Fruit fly (Drosophila melanogaster) whole organism, prepupa: Measurements from ENCODE around the gene rtp.

Source experiments
- CG10669 ChIP-seq: fragments of 200-800 bp; sonication (Bioruptor generic); optimal IDR thresholded peaks from 3 replicates; lab custom pipeline; 2018; ENCODE audit warnings: missing biosample characterization, mild to moderate bottlenecking, missing genetic modification characterization, moderate library complexity
- CG11294 ChIP-seq: fragments of 200-800 bp; sonication (Bioruptor generic); IDR thresholded peaks from 2 replicates; pipeline ENCODE4 v1.3.6; 2022; ENCODE audit warnings: missing biosample characterization, missing genetic modification characterization
- CG11762 ChIP-seq: fragments of 200-800 bp; sonication (Bioruptor generic); optimal IDR thresholded peaks from 3 replicates; lab custom pipeline; 2016; ENCODE audit warnings: missing biosample characterization, missing genetic modification characterization; ENCODE audit not compliant: insufficient read depth
- CG1621 ChIP-seq: fragments of 200-800 bp; sonication (Bioruptor generic); optimal IDR thresholded peaks from 3 replicates; lab custom pipeline; 2018; ENCODE audit warnings: missing biosample characterization, mild to moderate bottlenecking, missing genetic modification characterization
- CG3032 ChIP-seq: fragments of 200-800 bp; optimal IDR thresholded peaks from 2 replicates; lab custom pipeline; 2019; ENCODE audit warnings: missing biosample characterization, mild to moderate bottlenecking, missing genetic modification characterization, moderate library complexity
- CG32006 ChIP-seq: fragments of 200-800 bp; sonication (Bioruptor generic); optimal IDR thresholded peaks from 3 replicates; lab custom pipeline; 2017; ENCODE audit warnings: missing biosample characterization, mild to moderate bottlenecking, missing genetic modification characterization
- CG34406 ChIP-seq: fragments of 200-800 bp; sonication (Bioruptor generic); optimal IDR thresholded peaks from 3 replicates; lab custom pipeline; 2016; ENCODE audit warnings: missing biosample characterization, missing genetic modification characterization
- CG3919 ChIP-seq: fragments of 200-800 bp; sonication (Bioruptor generic); optimal IDR thresholded peaks from 3 replicates; lab custom pipeline; 2016; ENCODE audit warnings: missing biosample characterization, missing genetic modification characterization
- CG4318 ChIP-seq: fragments of 200-800 bp; sonication (Bioruptor generic); optimal IDR thresholded peaks from 3 replicates; lab custom pipeline; 2017; ENCODE audit warnings: missing biosample characterization, mild to moderate bottlenecking, missing genetic modification characterization
- CG6163 ChIP-seq: fragments of 200-800 bp; sonication (Bioruptor generic); IDR thresholded peaks from 3 replicates; pipeline ENCODE4 v1.3.6; 2022; ENCODE audit warnings: missing biosample characterization, missing genetic modification characterization
- CG6792 ChIP-seq: fragments of 200-800 bp; sonication (Bioruptor generic); optimal IDR thresholded peaks from 3 replicates; lab custom pipeline; 2016; ENCODE audit warnings: missing biosample characterization, missing genetic modification characterization
- CG6854 ChIP-seq: fragments of 200-800 bp; sonication (Bioruptor generic); optimal IDR thresholded peaks from 2 replicates; lab custom pipeline; 2017; ENCODE audit warnings: missing biosample characterization, mild to moderate bottlenecking, missing genetic modification characterization
- CG7368 ChIP-seq: fragments of 200-800 bp; sonication (Bioruptor generic); optimal IDR thresholded peaks from 3 replicates; lab custom pipeline; 2016; ENCODE audit warnings: missing biosample characterization, missing genetic modification characterization
- CG8119 ChIP-seq: fragments of 200-800 bp; sonication (Bioruptor generic); IDR thresholded peaks from 3 replicates; pipeline ENCODE4 v1.3.6; 2022; ENCODE audit warnings: missing biosample characterization, missing genetic modification characterization
- CG8319 ChIP-seq: fragments of 200-800 bp; sonication (Bioruptor generic); optimal IDR thresholded peaks from 3 replicates; lab custom pipeline; 2016; ENCODE audit warnings: missing biosample characterization, missing genetic modification characterization
- CG8632 ChIP-seq: fragments of 200-800 bp; sonication (Bioruptor generic); optimal IDR thresholded peaks from 3 replicates; lab custom pipeline; 2016; ENCODE audit warnings: missing biosample characterization, missing genetic modification characterization
- CG9139 ChIP-seq: fragments of 200-800 bp; sonication (Bioruptor generic); optimal IDR thresholded peaks from 3 replicates; lab custom pipeline; 2017; ENCODE audit warnings: missing biosample characterization, mild to moderate bottlenecking, missing genetic modification characterization
- Eip75B ChIP-seq: fragments of 200-800 bp; sonication (Bioruptor generic); optimal IDR thresholded peaks from 3 replicates; lab custom pipeline; 2016; ENCODE audit warnings: missing biosample characterization, missing genetic modification characterization
- Ets21C ChIP-seq: fragments of 200-800 bp; sonication (Bioruptor generic); optimal IDR thresholded peaks from 3 replicates; lab custom pipeline; 2016; ENCODE audit warnings: missing biosample characterization, missing genetic modification characterization
- Ets96B ChIP-seq: fragments of 200-800 bp; optimal IDR thresholded peaks from 2 replicates; lab custom pipeline; 2019; ENCODE audit warnings: missing biosample characterization, mild to moderate bottlenecking, missing genetic modification characterization, moderate library complexity
- Gug ChIP-seq: fragments of 200-800 bp; sonication (Bioruptor generic); IDR thresholded peaks from 2 replicates; pipeline ENCODE4 v1.3.6; 2022; ENCODE audit warnings: missing biosample characterization, missing genetic modification characterization
- Hr38 ChIP-seq: sonication (Bioruptor generic); optimal IDR thresholded peaks from 2 replicates; lab custom pipeline; 2016; ENCODE audit warnings: missing biosample characterization, missing genetic modification characterization
- Hr4 ChIP-seq: fragments of 200-800 bp; sonication (Bioruptor generic); optimal IDR thresholded peaks from 3 replicates; lab custom pipeline; 2016; ENCODE audit warnings: missing biosample characterization, missing genetic modification characterization
- Lpt ChIP-seq: fragments of 200-800 bp; sonication (Bioruptor generic); optimal IDR thresholded peaks from 3 replicates; lab custom pipeline; 2016; ENCODE audit warnings: missing biosample characterization, missing genetic modification characterization
- Met ChIP-seq: fragments of 200-800 bp; sonication (Bioruptor generic); optimal IDR thresholded peaks from 3 replicates; lab custom pipeline; 2016; ENCODE audit warnings: missing biosample characterization, missing genetic modification characterization
- OdsH ChIP-seq: fragments of 200-800 bp; sonication (Bioruptor generic); optimal IDR thresholded peaks from 3 replicates; lab custom pipeline; 2016; ENCODE audit warnings: missing biosample characterization, missing genetic modification characterization
- Smox ChIP-seq: fragments of 200-800 bp; sonication (Bioruptor generic); optimal IDR thresholded peaks from 3 replicates; lab custom pipeline; 2016; ENCODE audit warnings: missing biosample characterization, missing genetic modification characterization
- Sox102F ChIP-seq: fragments of 200-800 bp; sonication (Bioruptor generic); optimal IDR thresholded peaks from 2 replicates; lab custom pipeline; 2016; ENCODE audit warnings: missing biosample characterization, mild to moderate bottlenecking, missing genetic modification characterization
- Sox14 ChIP-seq: fragments of 200-800 bp; sonication (Bioruptor generic); optimal IDR thresholded peaks from 3 replicates; lab custom pipeline; 2016; ENCODE audit warnings: missing biosample characterization, missing genetic modification characterization
- achi ChIP-seq: fragments of 200-800 bp; sonication (Bioruptor generic); optimal IDR thresholded peaks from 3 replicates; lab custom pipeline; 2016; ENCODE audit warnings: missing biosample characterization, missing genetic modification characterization
- acj6 ChIP-seq: fragments of 200-800 bp; sonication (Bioruptor generic); optimal IDR thresholded peaks from 3 replicates; lab custom pipeline; 2016; ENCODE audit warnings: missing biosample characterization, missing genetic modification characterization
- cyc ChIP-seq: fragments of 200-800 bp; sonication (Bioruptor generic); optimal IDR thresholded peaks from 3 replicates; lab custom pipeline; 2016; ENCODE audit warnings: missing biosample characterization, missing genetic modification characterization
- dsx ChIP-seq: fragments of 200-800 bp; optimal IDR thresholded peaks from 3 replicates; lab custom pipeline; 2019; ENCODE audit warnings: missing biosample characterization, mild to moderate bottlenecking, missing genetic modification characterization, moderate library complexity; ENCODE audit not compliant: poor library complexity, severe bottlenecking
- eg ChIP-seq: fragments of 200-800 bp; sonication (Bioruptor generic); IDR thresholded peaks from 3 replicates; pipeline ENCODE4 v1.3.6; 2022; ENCODE audit warnings: missing biosample characterization, missing genetic modification characterization
- esn ChIP-seq: fragments of 200-800 bp; sonication (Bioruptor generic); optimal IDR thresholded peaks from 2 replicates; lab custom pipeline; 2016; ENCODE audit warnings: missing biosample characterization, mild to moderate bottlenecking, missing genetic modification characterization, moderate library complexity
- fd59A ChIP-seq: fragments of 200-800 bp; sonication (Bioruptor generic); optimal IDR thresholded peaks from 2 replicates; lab custom pipeline; 2017; ENCODE audit warnings: missing biosample characterization, mild to moderate bottlenecking, missing genetic modification characterization, missing genetic modification reagents
- fd85E ChIP-seq: fragments of 200-800 bp; sonication (Bioruptor generic); optimal IDR thresholded peaks from 3 replicates; lab custom pipeline; 2016; ENCODE audit warnings: missing biosample characterization, missing genetic modification characterization
- fkh ChIP-seq: fragments of 200-800 bp; sonication (Bioruptor generic); optimal IDR thresholded peaks from 3 replicates; lab custom pipeline; 2017; ENCODE audit warnings: missing biosample characterization, mild to moderate bottlenecking, missing genetic modification characterization, moderate library complexity
- lz ChIP-seq: fragments of 200-800 bp; sonication (Bioruptor generic); optimal IDR thresholded peaks from 3 replicates; lab custom pipeline; 2016; ENCODE audit warnings: missing biosample characterization, missing genetic modification characterization
- pdm3 ChIP-seq: fragments of 200-800 bp; sonication (Bioruptor generic); optimal IDR thresholded peaks from 3 replicates; lab custom pipeline; 2016; ENCODE audit warnings: missing biosample characterization, missing genetic modification characterization
- salr ChIP-seq, 2 experiments: fragments of 200-800 bp; sonication (Bioruptor generic); optimal IDR thresholded peaks; 3 replicates each; lab custom pipeline; 2016 to 2018; ENCODE audit warnings: missing biosample characterization in 2 of 2, missing genetic modification characterization in 2 of 2, mild to moderate bottlenecking in 1 of 2
- spab ChIP-seq: fragments of 200-800 bp; sonication (Bioruptor generic); optimal IDR thresholded peaks from 2 replicates; lab custom pipeline; 2017; ENCODE audit warnings: missing biosample characterization, mild to moderate bottlenecking, missing genetic modification characterization, missing genetic modification reagents
- ss ChIP-seq, 2 experiments: fragments of 200-800 bp; sonication (Bioruptor generic); optimal IDR thresholded peaks; 2 replicates in 1 of 2; 3 replicates in 1 of 2; lab custom pipeline; 2017 to 2018; ENCODE audit warnings: mild to moderate bottlenecking in 2 of 2, missing biosample characterization in 2 of 2, missing genetic modification characterization in 2 of 2, moderate library complexity in 1 of 2
- svp ChIP-seq: fragments of 200-800 bp; sonication (Bioruptor generic); peaks from one replicate; lab custom pipeline; 2016; ENCODE audit warnings: missing biosample characterization, missing genetic modification characterization
- topi ChIP-seq: fragments of 200-800 bp; sonication (Bioruptor generic); optimal IDR thresholded peaks from 3 replicates; lab custom pipeline; 2016; ENCODE audit warnings: missing biosample characterization, missing genetic modification characterization
- vri ChIP-seq: fragments of 200-800 bp; sonication (Bioruptor generic); optimal IDR thresholded peaks from 3 replicates; lab custom pipeline; 2016; ENCODE audit warnings: missing biosample characterization, mild to moderate bottlenecking, missing genetic modification characterization

rtp gene

DNA sequence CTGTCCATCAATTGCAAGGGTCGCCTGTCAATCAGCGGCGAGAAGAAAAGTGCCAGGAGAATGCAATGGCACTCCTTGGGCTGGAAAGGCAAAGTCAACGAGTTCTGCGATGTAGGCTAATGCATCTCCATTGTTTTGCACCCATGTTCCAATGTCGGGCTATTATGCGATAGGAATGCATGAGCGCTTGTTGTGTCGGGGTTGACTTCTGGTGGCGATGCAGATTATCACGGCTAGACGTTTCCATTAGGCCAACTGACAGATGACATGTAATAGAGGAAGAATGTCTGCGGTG, 24.4 kb downstream of the rtp start:
- TF ChIP-seq fd85E (GFP tag; lab: Kevin White, UChicago) (no peak), CG32006 (GFP tag; lab: Kevin White, UChicago) (no peak), Hr38 (GFP tag; lab: Kevin White, UChicago) (no peak), CG3032 (tag; lab: Kevin White, UChicago) (no peak), CG9139 (GFP tag; lab: Kevin White, UChicago) (no peak), Ets21C (GFP tag; lab: Kevin White, UChicago) (no peak), cyc (no peak), CG4318 (GFP tag; lab: Kevin White, UChicago) (no peak), CG11762 (no peak), acj6 (GFP tag; lab: Kevin White, UChicago) (no peak), vri (GFP tag; lab: Kevin White, UChicago) (no peak), esn (no peak), CG6854 (GFP tag; lab: Kevin White, UChicago) (no peak), Lpt (GFP tag; lab: Kevin White, UChicago) (no peak), CG11294 (GFP tag; lab: Robert Waterston, UW) (no peak), CG1621 (tag; lab: Kevin White, UChicago) (no peak), CG3919 (GFP tag; lab: Kevin White, UChicago) (no peak), Smox (GFP tag; lab: Kevin White, UChicago) (no peak), fkh (GFP tag; lab: Kevin White, UChicago) (no peak), CG10669 (GFP tag; lab: Kevin White, UChicago) (no peak)

dm6 chr3R:5211901-5212758, 25.0 kb downstream of the rtp start:
- peak; percentile 65 for TF ChIP-seq CG3919 (GFP tag; lab: Kevin White, UChicago)
- TF ChIP-seq CG7368 (GFP tag; lab: Kevin White, UChicago), result no peak
- peak; percentile 28; the same call in 1 of the 3 replicates for TF ChIP-seq CG6163 (GFP tag; lab: Robert Waterston, UW)
- TF ChIP-seq spab (GFP tag; lab: Kevin White, UChicago), result peak; percentile 49
- TF ChIP-seq salr (GFP tag; optimal IDR thresholded peaks at IDR 0.05; lab: Kevin White, UChicago), result peak in 1 of 2 experiments; percentile 20
- peak; percentile 10 for TF ChIP-seq Hr4 (GFP tag; lab: Kevin White, UChicago)
- peak; percentile 65 for TF ChIP-seq Ets96B (tag; lab: Kevin White, UChicago)
- TF ChIP-seq eg, result no peak
- peak; percentile 13 for TF ChIP-seq lz (GFP tag; lab: Kevin White, UChicago)
- peak; percentile 52 for TF ChIP-seq CG32006 (GFP tag; lab: Kevin White, UChicago)
- no peak for TF ChIP-seq fkh (GFP tag; lab: Kevin White, UChicago)
- TF ChIP-seq Gug (GFP tag; lab: Robert Waterston, UW), result 0 out of 2 replicates have a peak, but pooled peaks have one; percentile 16
- TF ChIP-seq CG8632 (GFP tag; lab: Kevin White, UChicago), result peak; percentile 27
- TF ChIP-seq CG4318 (GFP tag; lab: Kevin White, UChicago), result no peak
- TF ChIP-seq topi (GFP tag; lab: Kevin White, UChicago), result peak; percentile 23
- 0 out of 3 replicates have a peak, but pooled peaks have one; percentile 39 for TF ChIP-seq CG8119 (GFP tag; lab: Robert Waterston, UW)
- TF ChIP-seq svp, result peak; percentile 79
- no peak for TF ChIP-seq Sox102F
- peak; percentile 50 for TF ChIP-seq dsx
- TF ChIP-seq ss (GFP tag; optimal IDR thresholded peaks at IDR 0.05; lab: Kevin White, UChicago), result peak; percentile 65 to 69
- peak; percentile 18 for TF ChIP-seq CG9139 (GFP tag; lab: Kevin White, UChicago)
- TF ChIP-seq CG34406 (GFP tag; lab: Kevin White, UChicago), result peak; percentile 9
- TF ChIP-seq acj6 (GFP tag; lab: Kevin White, UChicago), result peak; percentile 41
- TF ChIP-seq CG11294 (GFP tag; lab: Robert Waterston, UW), result no peak
- TF ChIP-seq fd59A (GFP tag; lab: Kevin White, UChicago), result peak; percentile 56
- no peak for TF ChIP-seq cyc
- TF ChIP-seq Lpt (GFP tag; lab: Kevin White, UChicago), result no peak
- TF ChIP-seq OdsH (GFP tag; lab: Kevin White, UChicago), result peak; percentile 49
- peak; percentile 25 for TF ChIP-seq CG6792
- TF ChIP-seq Met, result peak; percentile 26
- TF ChIP-seq CG10669 (GFP tag; lab: Kevin White, UChicago), result peak; percentile 63
- TF ChIP-seq Sox14 (GFP tag; lab: Kevin White, UChicago), result peak; percentile 65
- peak; percentile 36 for TF ChIP-seq CG1621 (tag; lab: Kevin White, UChicago)
- peak; percentile 37 for TF ChIP-seq esn
- no peak for TF ChIP-seq Smox (GFP tag; lab: Kevin White, UChicago)
- TF ChIP-seq pdm3, result peak; percentile 49
- peak; percentile 43 for TF ChIP-seq achi
- TF ChIP-seq CG8319, result no peak
- TF ChIP-seq Eip75B (GFP tag; lab: Kevin White, UChicago), result peak; percentile 71
